Worm (Caenorhabditis elegans): ENCODE data around the gene srj-55.

ce11 chrV:2855473-2855872 is 2.3 kb downstream of the srj-55 start, which contains the start of gene srj-57:
- TF ChIP-seq him-1 (tag; optimal IDR thresholded peaks at IDR 0.05), result no peak
- no peak for TF ChIP-seq W03F9.2 (tag; optimal IDR thresholded peaks at IDR 0.05)
- TF ChIP-seq dao-5 (tag; optimal IDR thresholded peaks at IDR 0.05), result no peak

Data from whole organism, L4/young adult.